Fruit fly (Drosophila melanogaster) whole organism, larva: ENCODE results near the gene CG32751.

Experiments
- noc ChIP-seq: fragments of 200-800 bp; sonication (Bioruptor generic); optimal IDR thresholded peaks from 3 replicates; lab custom pipeline; 2019; ENCODE audit warnings: missing biosample characterization, mild to moderate bottlenecking, missing genetic modification characterization, moderate library complexity

Gene CG32751

DNA sequence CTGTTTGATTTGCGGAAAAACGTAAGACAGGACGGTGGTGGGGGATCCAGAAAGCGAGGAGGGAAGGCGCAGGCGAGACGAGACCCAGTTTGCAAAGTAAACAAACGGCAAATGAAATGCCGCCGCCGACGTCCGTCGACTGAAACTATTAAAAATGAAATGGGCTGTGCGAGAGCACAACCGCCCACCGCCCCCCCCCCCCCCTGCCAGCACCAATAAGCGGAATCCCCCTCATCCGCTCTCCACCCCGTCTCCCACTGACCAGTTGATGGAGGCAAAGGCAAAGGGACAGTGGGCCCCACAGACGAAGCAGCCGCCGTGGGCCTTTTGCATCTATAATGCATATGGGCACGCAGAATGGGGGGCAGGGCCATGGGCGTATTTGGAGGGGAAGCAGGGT, 31.7 kb downstream of the CG32751 start:
- no peak for TF ChIP-seq noc (tag; lab: Kevin White, UChicago)

DNA sequence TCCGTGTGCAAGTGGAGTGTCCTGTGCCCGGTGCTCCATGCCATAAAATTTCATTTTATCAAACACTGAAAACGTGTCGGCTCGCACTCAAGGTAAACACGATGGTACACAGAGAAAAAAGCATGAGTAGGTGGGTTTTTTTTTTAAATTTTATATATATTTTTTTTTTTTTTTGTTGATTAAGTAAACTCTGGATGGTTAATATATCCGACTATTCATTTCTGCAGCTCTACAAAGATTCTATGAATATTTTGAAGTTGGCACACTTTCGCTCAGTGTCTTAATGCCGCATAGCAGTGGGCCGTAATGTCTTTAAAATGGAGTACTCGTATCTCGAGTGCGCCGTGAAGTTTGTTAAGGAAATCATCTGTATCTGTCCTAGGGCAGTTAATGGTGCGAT, 46.5 kb downstream of the CG32751 start:
- no peak for TF ChIP-seq noc (tag; lab: Kevin White, UChicago)
